Fruit fly (Drosophila melanogaster): Measurements from ENCODE around the gene srw.
A peak's percentile ranks its signal among the peaks of the same experiment; 100 is the strongest.

Gene srw

dm6 chr3L:4272167-4272773 lies 11.0 kb downstream of the srw start (continued):
- TF ChIP-seq Usf (GFP tag; optimal IDR thresholded peaks at IDR 0.05) (no peak), zfh1 (GFP tag; IDR thresholded peaks at IDR 0.05) (0 out of 3 replicates have a peak, but pooled peaks have one; percentile 16), sima (GFP tag; optimal IDR thresholded peaks at IDR 0.05) (no peak), CG10267 (tag; optimal IDR thresholded peaks at IDR 0.05) (peak; percentile 20), CG33557 (GFP tag; optimal IDR thresholded peaks at IDR 0.05) (peak; percentile 59), otp (GFP tag; IDR thresholded peaks at IDR 0.05) (peak; percentile 59; the same call in 1 of the 3 replicates), CG14014 (GFP tag; IDR thresholded peaks at IDR 0.05) (no peak), CG6689 (GFP tag; IDR thresholded peaks at IDR 0.05) (0 out of 2 replicates have a peak, but pooled peaks have one; percentile 14), CG15011 (GFP tag; optimal IDR thresholded peaks at IDR 0.05) (peak; percentile 2), NC2α (GFP tag; optimal IDR thresholded peaks at IDR 0.05) (no peak), repo (GFP tag; optimal IDR thresholded peaks at IDR 0.05) (no peak), CG10147 (GFP tag; optimal IDR thresholded peaks at IDR 0.05) (no peak), CG12155 (GFP tag; optimal IDR thresholded peaks at IDR 0.05) (no peak), CG34422 (GFP tag; IDR thresholded peaks at IDR 0.05) (no peak), CG4707 (GFP tag; optimal IDR thresholded peaks at IDR 0.05) (no peak), CG17912 (GFP tag; optimal IDR thresholded peaks at IDR 0.05) (no peak), exex (tag; optimal IDR thresholded peaks at IDR 0.05) (no peak), sisA (GFP tag; IDR thresholded peaks at IDR 0.05) (no peak), CG9817 (tag; optimal IDR thresholded peaks at IDR 0.05) (no peak), bigmax (GFP tag; optimal IDR thresholded peaks at IDR 0.05) (no peak), Xbp1 (GFP tag; optimal IDR thresholded peaks at IDR 0.05) (no peak), CG2120 (GFP tag; optimal IDR thresholded peaks at IDR 0.05) (no peak), pita (GFP tag; optimal IDR thresholded peaks at IDR 0.05) (no peak), CG13296 (GFP tag; optimal IDR thresholded peaks at IDR 0.05) (no peak), dan (GFP tag; IDR thresholded peaks at IDR 0.05) (no peak), CG10462 (GFP tag; optimal IDR thresholded peaks at IDR 0.05) (no peak), CG10366 (GFP tag; IDR thresholded peaks at IDR 0.05) (no peak), slp2 (GFP tag; optimal IDR thresholded peaks at IDR 0.05) (no peak), CG6254 (GFP tag; optimal IDR thresholded peaks at IDR 0.05) (peak; percentile 28), CG10654 (GFP tag; optimal IDR thresholded peaks at IDR 0.05) (no peak), CG7745 (tag; optimal IDR thresholded peaks at IDR 0.05) (peak; percentile 43), chinmo (GFP tag; IDR thresholded peaks at IDR 0.05; ENCODE audit: partially characterized antibody) (no peak), chn (GFP tag; optimal IDR thresholded peaks at IDR 0.05) (no peak), lola (GFP tag; optimal IDR thresholded peaks at IDR 0.05) (peak in 1 of 3 experiments; percentile 31), CG4404 (GFP tag; IDR thresholded peaks at IDR 0.05) (no peak), hbn (GFP tag; IDR thresholded peaks at IDR 0.05; ENCODE audit: partially characterized antibody) (no peak), Gug (GFP tag; IDR thresholded peaks at IDR 0.05) (no peak), CG15601 (tag; optimal IDR thresholded peaks at IDR 0.05) (peak; percentile 86), CG8281 (tag; optimal IDR thresholded peaks at IDR 0.05) (no peak), CG6791 (GFP tag; IDR thresholded peaks at IDR 0.05; ENCODE audit: partially characterized antibody) (no peak), CG1603 (tag; optimal IDR thresholded peaks at IDR 0.05) (no peak), unc-4 (GFP tag; IDR thresholded peaks at IDR 0.05; ENCODE audit: partially characterized antibody) (no peak), CG11085 (GFP tag; IDR thresholded peaks at IDR 0.05) (no peak), dysf (GFP tag; IDR thresholded peaks at IDR 0.05) (no peak), HmgD (GFP tag; optimal IDR thresholded peaks at IDR 0.05) (no peak), ind (GFP tag; optimal IDR thresholded peaks at IDR 0.05) (no peak), Hey (tag; optimal IDR thresholded peaks at IDR 0.05) (no peak), Nf-YB (GFP tag; optimal IDR thresholded peaks at IDR 0.05) (peak; percentile 18), slbo (GFP tag; IDR thresholded peaks at IDR 0.05) (no peak), BEAF-32 (GFP tag; optimal IDR thresholded peaks at IDR 0.05) (no peak)
